Worm (Caenorhabditis elegans): Measurements from ENCODE around the gene srlf-14.

srlf-14 gene

DNA sequence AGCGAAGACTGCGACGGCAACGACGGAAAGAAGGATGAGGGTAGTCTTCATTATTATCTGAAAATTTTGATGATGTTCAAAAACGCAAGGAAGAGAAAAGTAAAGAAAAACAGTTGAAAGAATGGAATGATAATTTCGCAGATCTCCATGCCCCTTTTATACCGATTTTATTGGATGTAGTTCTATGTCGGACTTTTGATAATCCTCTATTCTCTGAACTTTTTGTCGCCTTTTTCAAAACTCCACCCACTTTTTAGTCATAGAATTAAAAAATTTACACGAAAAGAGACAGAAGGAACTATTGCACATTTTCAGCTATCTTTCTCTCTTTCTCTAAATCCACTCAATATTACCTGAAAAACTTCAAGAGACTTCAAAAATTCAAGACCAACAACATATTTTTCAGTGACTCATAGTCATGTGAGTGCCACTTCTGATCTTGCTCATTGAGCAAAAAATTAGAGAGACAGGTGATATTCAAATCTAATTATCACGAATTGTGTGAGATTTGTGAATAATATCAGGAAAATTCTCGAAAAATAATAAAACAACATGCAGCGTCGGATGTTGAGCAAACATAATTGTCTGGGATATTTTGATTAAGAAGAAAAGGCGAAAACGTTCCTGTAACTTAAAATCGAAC lies 4.2 kb downstream of the srlf-14 start, which contains the start of gene F13E9.15:
Gene F13E9.15, minus strand, starts transcription at position 51 of the 643 bp plus-strand sequence.
- TF ChIP-seq nhr-23 (tag; optimal IDR thresholded peaks at IDR 0.05): no peak
- no peak for TF ChIP-seq nfya-1 (tag; optimal IDR thresholded peaks at IDR 0.05; ENCODE audit: insufficient read depth)
- no peak for TF ChIP-seq nhr-67 (tag; optimal IDR thresholded peaks at IDR 0.05)

DNA sequence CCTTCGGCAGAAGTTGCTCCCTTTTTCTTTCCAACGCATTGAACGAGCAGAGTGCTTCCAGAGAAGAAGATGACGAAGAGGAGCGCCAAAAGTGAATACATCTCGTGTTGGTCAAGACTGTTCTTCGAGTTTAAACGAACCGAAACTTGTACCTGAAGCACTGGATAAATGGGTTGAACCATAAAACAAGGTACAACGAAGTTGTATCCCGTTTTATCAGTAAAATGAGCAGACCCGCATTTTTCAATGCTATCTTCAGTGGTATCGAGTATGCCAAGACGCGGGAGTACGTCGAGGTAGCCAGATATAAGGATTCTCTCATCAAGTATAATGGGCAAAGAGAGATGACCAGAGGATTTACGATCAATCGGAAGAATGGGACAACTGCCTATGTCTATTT lies 6.9 kb downstream of the srlf-14 start, which contains the start of gene F13E9.16:
Gene F13E9.16, minus strand, starts transcription at position 101 of the 400 bp plus-strand sequence.
- TF ChIP-seq fkh-10 (GFP tag; optimal IDR thresholded peaks at IDR 0.05) (no peak), skn-1 (tag; optimal IDR thresholded peaks at IDR 0.05) (no peak), nhr-237 (tag; optimal IDR thresholded peaks at IDR 0.05) (no peak), elt-1 (tag; optimal IDR thresholded peaks at IDR 0.05) (no peak), sea-2 (GFP tag; optimal IDR thresholded peaks at IDR 0.05) (no peak), lsy-12 (tag; optimal IDR thresholded peaks at IDR 0.05) (no peak), elt-3 (tag; optimal IDR thresholded peaks at IDR 0.05) (no peak), unc-39 (tag; optimal IDR thresholded peaks at IDR 0.05) (no peak), nhr-76 (tag; optimal IDR thresholded peaks at IDR 0.05) (no peak), nhr-43 (tag; optimal IDR thresholded peaks at IDR 0.05; ENCODE audit: poor library complexity, severe bottlenecking) (no peak), pqm-1 (tag; optimal IDR thresholded peaks at IDR 0.05) (no peak), fkh-2 (tag; optimal IDR thresholded peaks at IDR 0.05) (no peak), ceh-16 (tag; optimal IDR thresholded peaks at IDR 0.05) (no peak), egl-27 (tag; optimal IDR thresholded peaks at IDR 0.05) (no peak), nhr-23 (tag; optimal IDR thresholded peaks at IDR 0.05) (no peak), ama-1 (optimal IDR thresholded peaks at IDR 0.05) (no peak), nhr-67 (tag; optimal IDR thresholded peaks at IDR 0.05) (no peak), nhr-28 (tag; optimal IDR thresholded peaks at IDR 0.05) (no peak), nhr-11 (tag; optimal IDR thresholded peaks at IDR 0.05) (no peak), zag-1 (tag; optimal IDR thresholded peaks at IDR 0.05) (no peak)

DNA sequence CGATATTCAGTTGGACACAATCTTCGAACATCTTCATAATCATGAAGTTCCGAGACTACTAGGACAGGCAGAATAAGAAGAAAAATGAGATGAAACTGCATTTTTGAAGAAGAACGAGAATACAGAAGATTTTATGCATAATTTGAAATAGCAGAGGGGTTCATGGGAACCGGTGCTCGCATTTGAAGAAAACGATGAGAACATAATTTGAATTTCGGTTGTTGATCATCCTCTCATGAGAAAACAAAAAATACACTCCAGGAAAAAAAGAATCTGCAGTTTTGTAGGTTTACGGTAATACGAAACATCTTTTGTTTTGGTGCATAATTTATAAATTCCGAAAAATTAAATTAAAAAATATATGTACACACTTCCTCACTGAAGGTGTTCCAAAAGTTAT lies 8.2 kb downstream of the srlf-14 start, which contains the start of gene srlf-11:
Gene srlf-11, minus strand, starts transcription at position 101 of the 400 bp plus-strand sequence.
- TF ChIP-seq jun-1 (tag; optimal IDR thresholded peaks at IDR 0.05): no peak
- no peak for TF ChIP-seq mdl-1 (tag; optimal IDR thresholded peaks at IDR 0.05)
- TF ChIP-seq ztf-11 (tag; optimal IDR thresholded peaks at IDR 0.05): no peak
- no peak for TF ChIP-seq tbx-2 (tag; optimal IDR thresholded peaks at IDR 0.05)
- no peak for TF ChIP-seq aly-2 (tag; optimal IDR thresholded peaks at IDR 0.05)
- TF ChIP-seq egl-27 (tag; optimal IDR thresholded peaks at IDR 0.05): no peak

DNA sequence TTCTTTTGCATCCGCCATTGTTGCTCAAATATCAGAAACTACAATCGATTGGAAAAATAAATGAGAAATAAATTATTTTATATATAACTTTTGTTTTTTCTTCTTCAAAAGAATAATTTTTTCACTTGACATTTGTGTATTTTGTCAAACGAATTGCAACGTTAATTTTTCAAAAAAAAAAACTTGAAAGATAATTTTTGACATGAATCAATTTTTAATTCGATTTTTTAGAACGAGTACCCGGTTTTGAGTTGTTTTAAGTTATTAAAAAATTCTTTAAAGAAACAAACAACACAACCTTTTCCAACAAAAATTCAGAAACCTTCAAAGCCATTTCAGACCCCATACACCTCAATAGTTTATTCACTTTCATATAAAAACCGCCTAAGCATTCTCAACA lies 9.9 kb downstream of the srlf-14 start, which contains the start of gene F13E9.5:
Gene F13E9.5, minus strand, starts transcription at position 101 of the 400 bp plus-strand sequence.
- no peak for TF ChIP-seq ceh-82 (tag; optimal IDR thresholded peaks at IDR 0.05)

DNA sequence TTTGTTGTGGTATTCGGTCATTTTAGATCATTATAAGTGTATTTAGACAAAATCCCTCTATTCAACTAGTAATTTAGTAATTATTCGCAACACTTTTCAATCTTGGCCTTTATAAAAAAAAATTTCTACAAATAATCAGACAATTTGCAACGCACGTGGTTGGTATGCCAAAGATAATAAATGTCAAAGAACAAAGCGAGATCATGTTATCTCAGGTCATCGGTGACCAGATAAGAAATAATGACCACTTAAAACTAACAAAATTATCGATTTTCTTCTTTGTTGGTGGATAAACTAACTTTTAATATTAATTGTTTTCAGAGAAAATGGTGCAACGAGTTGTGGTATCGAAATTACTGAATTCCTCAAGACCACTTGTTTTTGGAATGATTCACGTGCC lies 12.9 kb downstream of the srlf-14 start, which contains the start of gene F13E9.13:
Gene F13E9.13, plus strand, starts transcription at position 317 of the 400 bp plus-strand sequence.
- TF ChIP-seq elt-2 (tag; optimal IDR thresholded peaks at IDR 0.05): peak; percentile 67
- no peak for TF ChIP-seq eor-1 (tag; optimal IDR thresholded peaks at IDR 0.05)
- TF ChIP-seq R02D3.7 (tag; optimal IDR thresholded peaks at IDR 0.05): no peak
- TF ChIP-seq ceh-28 (tag; optimal IDR thresholded peaks at IDR 0.05): peak; percentile 18
- TF ChIP-seq unc-39 (tag; optimal IDR thresholded peaks at IDR 0.05): no peak

DNA sequence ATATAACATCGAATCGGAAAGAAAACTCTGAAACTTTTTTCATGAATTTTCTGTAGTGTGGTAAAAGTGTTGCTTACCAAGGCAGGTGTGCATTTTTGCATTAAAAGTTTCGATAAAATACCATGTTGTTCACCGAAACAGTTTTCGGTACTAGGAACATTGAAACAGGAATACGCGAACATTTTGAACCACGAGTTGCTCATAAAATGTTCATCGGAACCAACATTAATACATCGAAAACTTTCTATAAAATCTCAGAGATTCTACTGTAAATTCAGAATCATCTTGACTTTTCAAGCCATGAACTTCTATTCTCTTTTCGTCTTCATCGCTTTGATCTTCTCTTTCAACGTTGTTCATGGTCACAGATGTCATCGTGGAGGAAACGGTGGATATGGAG lies 13.9 kb downstream of the srlf-14 start, which contains the start of gene fipr-15:
Gene fipr-15, plus strand, starts transcription at position 301 of the 400 bp plus-strand sequence.
- TF ChIP-seq nhr-25 (tag; optimal IDR thresholded peaks at IDR 0.05) (no peak), ztf-11 (tag; optimal IDR thresholded peaks at IDR 0.05) (no peak), pqm-1 (tag; optimal IDR thresholded peaks at IDR 0.05) (no peak), pha-4 (tag; optimal IDR thresholded peaks at IDR 0.05) (no peak), ceh-82 (tag; optimal IDR thresholded peaks at IDR 0.05) (no peak), ceh-16 (tag; optimal IDR thresholded peaks at IDR 0.05) (no peak), elt-3 (tag; optimal IDR thresholded peaks at IDR 0.05) (no peak), snpc-4 (tag; optimal IDR thresholded peaks at IDR 0.05) (no peak), nhr-11 (tag; optimal IDR thresholded peaks at IDR 0.05) (no peak), daf-12 (tag; optimal IDR thresholded peaks at IDR 0.05) (no peak), elt-1 (tag; optimal IDR thresholded peaks at IDR 0.05) (no peak), hmg-11 (tag; optimal IDR thresholded peaks at IDR 0.05) (no peak), elt-2 (tag; optimal IDR thresholded peaks at IDR 0.05) (no peak), eor-1 (tag; optimal IDR thresholded peaks at IDR 0.05) (no peak), nhr-76 (tag; optimal IDR thresholded peaks at IDR 0.05) (no peak), ZK546.5 (tag; optimal IDR thresholded peaks at IDR 0.05) (no peak), nhr-23 (tag; optimal IDR thresholded peaks at IDR 0.05) (no peak), nhr-28 (tag; optimal IDR thresholded peaks at IDR 0.05) (no peak), sea-2 (GFP tag; optimal IDR thresholded peaks at IDR 0.05) (no peak)

All from whole organism, L3 larva.